Worm (Caenorhabditis elegans): Measurements from ENCODE around the gene unc-5.
"Not testable (repeated sequence)": the region's sequence is repeated elsewhere in the genome, so short reads cannot be mapped to it uniquely, and the experiment has no call there.

The unc-5 gene

DNA sequence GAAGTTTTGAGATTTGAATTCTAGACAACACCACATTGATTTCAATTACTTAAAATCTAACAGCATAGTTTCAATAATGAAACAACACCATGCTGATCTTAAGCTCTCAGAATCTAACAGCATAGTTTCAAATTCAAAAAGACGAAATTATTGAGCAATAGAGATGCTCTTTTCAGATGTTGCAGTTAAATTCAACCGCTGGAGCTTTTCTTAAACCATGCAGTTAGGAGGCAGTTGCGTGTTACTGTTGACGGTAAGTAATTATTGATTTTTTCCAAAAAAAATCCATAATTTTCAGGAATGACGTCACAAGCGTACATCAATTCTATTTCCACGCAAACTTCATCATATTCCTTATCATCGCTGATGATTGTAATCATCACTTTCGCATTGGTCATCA is 45.4 kb downstream of the unc-5 start, which contains the start of gene T11F8.5:
Gene T11F8.5, plus strand, starts transcription at position 301 of the 400 bp plus-strand sequence.
- TF ChIP-seq B0310.2 (tag; optimal IDR thresholded peaks at IDR 0.05), result no peak
- TF ChIP-seq sea-1 (GFP tag; conservative IDR thresholded peaks at IDR 0.05), result no peak
- TF ChIP-seq scrt-1 (GFP tag; IDR thresholded peaks at IDR 0.05), result no peak
- no peak for TF ChIP-seq flt-1 (GFP tag; IDR thresholded peaks at IDR 0.05)

DNA sequence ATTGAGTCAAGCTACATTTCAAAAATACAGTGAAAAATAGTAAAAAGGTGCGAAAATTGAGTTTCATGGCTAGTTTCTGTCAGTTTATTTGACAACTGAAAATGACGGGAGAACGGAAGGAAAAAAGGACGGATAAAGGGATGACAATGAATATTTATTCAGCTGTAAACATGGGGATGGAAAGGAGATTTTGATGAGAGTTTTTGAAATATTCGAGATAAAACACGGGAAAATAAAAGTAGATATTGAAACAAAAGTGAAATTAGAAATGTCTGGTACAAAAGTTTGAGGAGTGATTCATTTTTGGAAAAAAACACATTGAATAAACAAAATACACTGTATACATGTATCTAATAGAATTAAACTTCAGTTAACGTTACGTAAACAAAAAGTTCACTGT is 45.9 kb downstream of the unc-5 start, which contains the start of gene T11F8.12:
Gene T11F8.12, minus strand, starts transcription at position 101 of the 400 bp plus-strand sequence.
- TF ChIP-seq sea-1 (GFP tag; conservative IDR thresholded peaks at IDR 0.05) (no peak), scrt-1 (GFP tag; IDR thresholded peaks at IDR 0.05) (no peak), F13C5.2 (tag; optimal IDR thresholded peaks at IDR 0.05) (no peak), tbx-11 (GFP tag; IDR thresholded peaks at IDR 0.05) (no peak), pes-1 (GFP tag; IDR thresholded peaks at IDR 0.05) (no peak), tbx-37 (GFP tag; conservative IDR thresholded peaks at IDR 0.05) (no peak)

ce11 chrIV:5479289-5479688 is 48.8 kb downstream of the unc-5 start, which contains the start of gene T11F8.1:
Gene T11F8.1 (plus strand): TSS chrIV:5479589.
- TF ChIP-seq ceh-13 (GFP tag; optimal IDR thresholded peaks at IDR 0.05), result no peak
- no peak for TF ChIP-seq B0310.2 (tag; optimal IDR thresholded peaks at IDR 0.05)
- TF ChIP-seq sea-1 (GFP tag; conservative IDR thresholded peaks at IDR 0.05), result no peak
- TF ChIP-seq hnd-1 (tag; optimal IDR thresholded peaks at IDR 0.05), result no peak
- no peak for TF ChIP-seq F13C5.2 (tag; optimal IDR thresholded peaks at IDR 0.05)

ce11 chrIV:5476468-5476867 is 51.7 kb downstream of the unc-5 start, which contains the start of gene T11F8.4:
Gene T11F8.4 (minus strand): TSS chrIV:5476568.
- TF ChIP-seq tra-4 (tag; optimal IDR thresholded peaks at IDR 0.05) (no peak), ceh-13 (GFP tag; optimal IDR thresholded peaks at IDR 0.05) (no peak), flt-1 (GFP tag; IDR thresholded peaks at IDR 0.05) (no peak), aly-1 (tag; optimal IDR thresholded peaks at IDR 0.05) (no peak), F13C5.2 (tag; optimal IDR thresholded peaks at IDR 0.05) (no peak), ceh-36 (tag; optimal IDR thresholded peaks at IDR 0.05) (no peak), hnd-1 (tag; optimal IDR thresholded peaks at IDR 0.05) (no peak), hmbx-1 (tag; optimal IDR thresholded peaks at IDR 0.05) (no peak), ama-1 (optimal IDR thresholded peaks at IDR 0.05) (no peak), hmg-4 (GFP tag; optimal IDR thresholded peaks at IDR 0.05) (no peak), tbx-11 (GFP tag; IDR thresholded peaks at IDR 0.05) (no peak), scrt-1 (GFP tag; IDR thresholded peaks at IDR 0.05) (no peak), B0310.2 (tag; optimal IDR thresholded peaks at IDR 0.05) (no peak), sea-1 (GFP tag; conservative IDR thresholded peaks at IDR 0.05) (no peak), pes-1 (GFP tag; IDR thresholded peaks at IDR 0.05) (no peak), tbx-37 (GFP tag; conservative IDR thresholded peaks at IDR 0.05) (no peak), ets-7 (tag; optimal IDR thresholded peaks at IDR 0.05) (no peak)

DNA sequence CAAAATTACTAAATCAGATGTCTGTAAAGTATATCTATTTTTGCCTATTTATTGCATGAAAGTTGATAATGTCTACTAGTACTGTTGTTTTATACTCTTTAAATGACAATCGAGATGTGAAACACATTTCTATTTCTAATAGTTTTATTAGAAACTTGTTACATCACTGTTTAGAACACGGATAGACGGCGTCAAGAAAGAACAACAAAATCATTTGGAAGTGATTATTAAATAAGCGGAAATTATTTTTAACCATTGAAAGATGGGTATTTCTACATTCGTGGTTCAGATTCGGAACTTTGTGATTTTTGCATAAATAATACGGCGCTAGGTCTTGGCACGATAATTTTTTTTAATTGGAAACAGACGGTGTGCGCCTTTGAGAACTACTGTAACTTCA is 55.0 kb downstream of the unc-5 start:
- TF ChIP-seq sea-1 (GFP tag; conservative IDR thresholded peaks at IDR 0.05) (no peak), scrt-1 (GFP tag; IDR thresholded peaks at IDR 0.05) (no peak), ceh-36 (tag; optimal IDR thresholded peaks at IDR 0.05) (no peak), tbx-11 (GFP tag; IDR thresholded peaks at IDR 0.05) (no peak), pes-1 (GFP tag; IDR thresholded peaks at IDR 0.05) (no peak), ama-1 (optimal IDR thresholded peaks at IDR 0.05) (no peak)

- TF ChIP-seq aly-1 (tag; optimal IDR thresholded peaks at IDR 0.05), result no peak
- no peak for TF ChIP-seq B0310.2 (tag; optimal IDR thresholded peaks at IDR 0.05)
- TF ChIP-seq hmg-4 (GFP tag; optimal IDR thresholded peaks at IDR 0.05), result no peak
- no peak for TF ChIP-seq tbx-11 (GFP tag; IDR thresholded peaks at IDR 0.05)
- no peak for TF ChIP-seq ceh-13 (GFP tag; optimal IDR thresholded peaks at IDR 0.05)
Observed at ce11 chrIV:5469739-5470138, 58.4 kb downstream of the unc-5 start, which contains the start of gene rme-2. Gene rme-2 (plus strand): TSS chrIV:5470026.

ce11 chrIV:5464403-5464802 is 63.7 kb downstream of the unc-5 start, which contains the start of gene Y52D5A.2:
Gene Y52D5A.2 (minus strand): TSS chrIV:5464503.
- not testable (repeated sequence) for TF ChIP-seq hnd-1 (tag; optimal IDR thresholded peaks at IDR 0.05); ceh-13 (GFP tag; optimal IDR thresholded peaks at IDR 0.05); F13C5.2 (tag; optimal IDR thresholded peaks at IDR 0.05)

DNA sequence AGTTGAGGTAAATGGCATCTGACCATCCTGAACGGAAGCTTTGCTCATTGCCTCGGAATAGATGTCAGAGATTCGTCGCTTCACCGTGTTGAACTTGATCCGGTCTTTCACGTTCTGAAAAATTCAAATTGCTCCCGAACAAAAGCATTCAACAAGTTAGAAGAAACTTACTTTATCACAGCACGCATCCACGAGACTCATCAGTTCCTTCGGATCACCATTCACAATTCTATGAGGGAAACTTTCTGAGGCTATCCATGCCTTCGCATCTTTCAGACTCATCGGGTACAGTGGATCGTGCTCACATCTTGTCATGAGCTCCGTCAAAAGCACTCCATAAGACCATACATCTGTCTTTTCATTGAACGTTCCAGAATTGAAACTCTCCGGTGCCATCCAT is 65.3 kb downstream of the unc-5 start:
- TF ChIP-seq ama-1 (optimal IDR thresholded peaks at IDR 0.05) (no peak), ets-7 (tag; optimal IDR thresholded peaks at IDR 0.05) (no peak), hnd-1 (tag; optimal IDR thresholded peaks at IDR 0.05) (no peak), ceh-36 (tag; optimal IDR thresholded peaks at IDR 0.05) (no peak), tra-4 (tag; optimal IDR thresholded peaks at IDR 0.05) (no peak), pes-1 (GFP tag; IDR thresholded peaks at IDR 0.05) (no peak), scrt-1 (GFP tag; IDR thresholded peaks at IDR 0.05) (no peak), B0310.2 (tag; optimal IDR thresholded peaks at IDR 0.05) (no peak), tbx-37 (GFP tag; conservative IDR thresholded peaks at IDR 0.05) (no peak), hmg-4 (GFP tag; optimal IDR thresholded peaks at IDR 0.05) (no peak), flt-1 (GFP tag; IDR thresholded peaks at IDR 0.05) (no peak), hmbx-1 (tag; optimal IDR thresholded peaks at IDR 0.05) (no peak), tbx-11 (GFP tag; IDR thresholded peaks at IDR 0.05) (no peak), aly-1 (tag; optimal IDR thresholded peaks at IDR 0.05) (no peak), ceh-13 (GFP tag; optimal IDR thresholded peaks at IDR 0.05) (no peak), sea-1 (GFP tag; conservative IDR thresholded peaks at IDR 0.05) (no peak), F13C5.2 (tag; optimal IDR thresholded peaks at IDR 0.05) (no peak)

DNA sequence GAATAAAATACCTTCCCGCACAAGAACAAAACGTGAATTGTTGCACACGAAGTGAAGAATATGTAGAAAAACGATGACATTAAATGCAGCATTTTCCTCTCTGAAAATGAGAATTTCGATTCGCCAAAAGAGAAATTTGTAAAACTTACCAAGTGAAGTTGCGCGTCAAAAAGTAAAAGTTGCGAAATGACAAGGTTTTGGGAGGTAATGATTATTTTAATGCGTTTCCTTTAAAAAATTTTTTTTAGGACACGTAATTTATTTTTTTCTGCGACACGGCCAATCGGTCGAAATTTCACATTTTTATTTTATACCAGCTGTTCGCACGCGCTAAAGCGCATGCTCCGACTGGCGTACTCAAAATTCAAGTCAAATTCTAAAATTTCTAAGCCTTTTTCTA is 72.1 kb downstream of the unc-5 start, which contains the start of gene Y4C6A.3:
Gene Y4C6A.3, minus strand, starts transcription at position 101 of the 400 bp plus-strand sequence.
- TF ChIP-seq tbx-37 (GFP tag; conservative IDR thresholded peaks at IDR 0.05); sea-1 (GFP tag; conservative IDR thresholded peaks at IDR 0.05); ama-1 (optimal IDR thresholded peaks at IDR 0.05): not testable (repeated sequence)
